Fruit fly (Drosophila melanogaster): Measurements from ENCODE around the gene CG31869.

DNA sequence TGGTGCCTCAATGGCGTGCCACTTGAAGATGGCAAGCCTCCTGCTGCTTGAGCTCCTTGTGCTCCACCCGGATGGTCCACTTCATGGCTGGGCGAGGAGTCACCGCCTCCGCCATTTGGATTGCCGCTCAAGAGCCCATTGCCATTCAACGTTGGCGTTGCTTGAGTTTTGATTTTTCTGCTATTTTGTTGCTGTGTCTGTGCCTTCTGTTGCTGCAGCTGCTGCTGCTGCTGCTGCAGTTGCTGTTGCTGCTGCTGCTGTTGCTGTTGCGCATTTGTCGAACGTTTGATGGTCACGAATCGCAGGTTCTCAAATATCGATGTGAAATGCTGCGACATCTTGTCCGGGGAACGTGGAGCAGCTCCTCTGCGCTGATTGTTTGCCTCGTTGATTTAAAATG is 30.7 kb upstream of the CG31869 start:
- no peak for TF ChIP-seq CTCF (optimal IDR thresholded peaks at IDR 0.05)
- no peak for TF ChIP-seq CG8478 (optimal IDR thresholded peaks at IDR 0.05)

All from S2 (cell line).